Fruit fly (Drosophila melanogaster) whole organism, pupa: ENCODE results near the gene CG13989.

ENCODE experiments used
- CG10348 ChIP-seq: fragments of 200-800 bp; sonication (Bioruptor generic); IDR thresholded peaks from 2 replicates; pipeline ENCODE4 v1.3.6; 2022; ENCODE audit warnings: missing biosample characterization, missing genetic modification characterization
- CG12605 ChIP-seq: fragments of 200-800 bp; sonication (Bioruptor generic); IDR thresholded peaks from 2 replicates; pipeline ENCODE4 v1.3.6; 2022; ENCODE audit warnings: missing biosample characterization, missing genetic modification characterization
- CG13204 ChIP-seq: fragments of 200-800 bp; sonication (Bioruptor generic); optimal IDR thresholded peaks from 2 replicates; lab custom pipeline; 2018; ENCODE audit warnings: missing biosample characterization, mild to moderate bottlenecking, missing genetic modification characterization, moderate library complexity
- CG14655 ChIP-seq: fragments of 200-800 bp; sonication (Bioruptor generic); optimal IDR thresholded peaks from 3 replicates; lab custom pipeline; 2017; ENCODE audit warnings: mild to moderate bottlenecking, missing biosample characterization, missing genetic modification reagents, missing genetic modification characterization
- CG15710 ChIP-seq: fragments of 200-800 bp; sonication (Bioruptor generic); optimal IDR thresholded peaks from 2 replicates; lab custom pipeline; 2018; ENCODE audit warnings: missing biosample characterization, mild to moderate bottlenecking, missing genetic modification characterization, moderate library complexity
- CG17806 ChIP-seq: fragments of 200-800 bp; sonication (Bioruptor generic); optimal IDR thresholded peaks from 2 replicates; lab custom pipeline; 2018; ENCODE audit warnings: missing biosample characterization, mild to moderate bottlenecking, missing genetic modification characterization, moderate library complexity
- CG32121 ChIP-seq: fragments of 200-800 bp; sonication (Bioruptor generic); IDR thresholded peaks from 2 replicates; pipeline ENCODE4 v1.3.6; 2022; ENCODE audit warnings: missing biosample characterization, missing genetic modification characterization
- CG34367 ChIP-seq: fragments of 200-800 bp; sonication (Bioruptor generic); optimal IDR thresholded peaks from 2 replicates; lab custom pipeline; 2018; ENCODE audit warnings: missing biosample characterization, mild to moderate bottlenecking, missing genetic modification characterization
- CG4496 ChIP-seq: fragments of 200-800 bp; sonication (Bioruptor generic); IDR thresholded peaks from 3 replicates; pipeline ENCODE4 v1.3.6; 2022; ENCODE audit warnings: missing biosample characterization, missing genetic modification characterization
- CG8159 ChIP-seq: fragments of 200-800 bp; sonication (Bioruptor generic); optimal IDR thresholded peaks from 3 replicates; lab custom pipeline; 2018; ENCODE audit warnings: missing biosample characterization, mild to moderate bottlenecking, missing genetic modification characterization, moderate library complexity
- CG8301 ChIP-seq: fragments of 200-800 bp; sonication (Bioruptor generic); optimal IDR thresholded peaks from 2 replicates; lab custom pipeline; 2018; ENCODE audit warnings: missing biosample characterization, mild to moderate bottlenecking, missing genetic modification characterization
- CG9948 ChIP-seq: fragments of 200-800 bp; sonication (Bioruptor generic); optimal IDR thresholded peaks from 2 replicates; lab custom pipeline; 2018; ENCODE audit warnings: missing biosample characterization, mild to moderate bottlenecking, missing genetic modification characterization, moderate library complexity
- D1 ChIP-seq: fragments of 200-800 bp; sonication (Bioruptor generic); optimal IDR thresholded peaks from 2 replicates; lab custom pipeline; 2018; ENCODE audit warnings: missing biosample characterization, mild to moderate bottlenecking, missing genetic modification characterization, moderate library complexity
- EcR ChIP-seq: fragments of 200-800 bp; sonication (Bioruptor generic); optimal IDR thresholded peaks from 3 replicates; lab custom pipeline; 2019; ENCODE audit warnings: missing biosample characterization, missing genetic modification characterization, mild to moderate bottlenecking, moderate library complexity, missing genetic modification reagents
- Ets98B ChIP-seq: fragments of 200-800 bp; sonication (Bioruptor generic); IDR thresholded peaks from 2 replicates; pipeline ENCODE4 v1.3.6; 2022; ENCODE audit warnings: missing biosample characterization, missing genetic modification characterization
- Pif1A ChIP-seq: fragments of 200-800 bp; sonication (Bioruptor generic); optimal IDR thresholded peaks from 3 replicates; lab custom pipeline; 2016; ENCODE audit warnings: missing biosample characterization, missing genetic modification characterization
- Pif1B ChIP-seq: fragments of 200-800 bp; sonication (Bioruptor generic); optimal IDR thresholded peaks from 3 replicates; lab custom pipeline; 2016; ENCODE audit warnings: missing biosample characterization, missing genetic modification characterization
- Snoo ChIP-seq: fragments of 200-800 bp; sonication (Bioruptor generic); optimal IDR thresholded peaks from 3 replicates; lab custom pipeline; 2017; ENCODE audit warnings: missing biosample characterization, mild to moderate bottlenecking, missing genetic modification characterization, inconsistent platforms
- fd96Ca ChIP-seq: fragments of 200-800 bp; sonication (Bioruptor generic); IDR thresholded peaks from 3 replicates; pipeline ENCODE4 v1.3.6; 2022; ENCODE audit warnings: missing biosample characterization, missing genetic modification characterization
- gl ChIP-seq: fragments of 200-800 bp; sonication (Bioruptor generic); optimal IDR thresholded peaks from 2 replicates; lab custom pipeline; 2018; ENCODE audit warnings: missing biosample characterization, mild to moderate bottlenecking, missing genetic modification characterization
- rn ChIP-seq: fragments of 200-800 bp; sonication (Bioruptor generic); IDR thresholded peaks from 2 replicates; pipeline ENCODE4 v1.3.6; 2022; ENCODE audit warnings: missing biosample characterization, missing genetic modification characterization

CG13989 gene

dm6 chr2L:6160100-6160499, at the start of gene CG13989:
TSS of gene CG13989 (plus strand) at chr2L:6160400.
- TF ChIP-seq fd96Ca (no peak), rn (GFP tag; lab: Robert Waterston, UW) (no peak), CG12605 (GFP tag; lab: Robert Waterston, UW) (no peak), CG8301 (tag; lab: Kevin White, UChicago) (no peak), D1 (tag; lab: Kevin White, UChicago) (no peak), CG13204 (GFP tag; lab: Kevin White, UChicago) (no peak), Pif1B (GFP tag; lab: Kevin White, UChicago) (no peak), Snoo (tag; lab: Kevin White, UChicago) (no peak), CG9948 (tag; lab: Kevin White, UChicago) (no peak), CG10348 (no peak), CG4496 (GFP tag; lab: Robert Waterston, UW) (no peak), Pif1A (GFP tag; lab: Kevin White, UChicago) (no peak), Ets98B (GFP tag; lab: Robert Waterston, UW) (no peak), gl (tag; lab: Kevin White, UChicago) (no peak), CG8159 (tag; lab: Kevin White, UChicago) (no peak), CG34367 (tag; lab: Kevin White, UChicago) (no peak)
- TF ChIP-seq, all 21 proteins: peak for 0

dm6 chr2L:6110781-6111180, 49.4 kb upstream of the CG13989 start:
- no peak for TF ChIP-seq CG15710 (tag; lab: Kevin White, UChicago)
- no peak for TF ChIP-seq rn (GFP tag; lab: Robert Waterston, UW)
- no peak for TF ChIP-seq Snoo (tag; lab: Kevin White, UChicago)
- no peak for TF ChIP-seq CG4496 (GFP tag; lab: Robert Waterston, UW)
- TF ChIP-seq CG17806 (tag; lab: Kevin White, UChicago) = no peak
- TF ChIP-seq Ets98B (GFP tag; lab: Robert Waterston, UW) = no peak
- no peak for TF ChIP-seq CG13204 (GFP tag; lab: Kevin White, UChicago)
- no peak for TF ChIP-seq D1 (tag; lab: Kevin White, UChicago)
- TF ChIP-seq CG8301 (tag; lab: Kevin White, UChicago) = no peak
- no peak for TF ChIP-seq CG34367 (tag; lab: Kevin White, UChicago)
- TF ChIP-seq Pif1B (GFP tag; lab: Kevin White, UChicago) = no peak
- TF ChIP-seq Pif1A (GFP tag; lab: Kevin White, UChicago) = no peak
- no peak for TF ChIP-seq EcR
- TF ChIP-seq CG9948 (tag; lab: Kevin White, UChicago) = no peak
- no peak for TF ChIP-seq fd96Ca
- no peak for TF ChIP-seq CG12605 (GFP tag; lab: Robert Waterston, UW)
- no peak for TF ChIP-seq CG14655 (GFP tag; lab: Kevin White, UChicago)
- TF ChIP-seq CG8159 (tag; lab: Kevin White, UChicago) = no peak
- TF ChIP-seq CG10348 = no peak
- TF ChIP-seq gl (tag; lab: Kevin White, UChicago) = no peak

- TF ChIP-seq CG12605 (GFP tag; lab: Robert Waterston, UW) (no peak), EcR (no peak), CG17806 (tag; lab: Kevin White, UChicago) (no peak), CG10348 (no peak), gl (tag; lab: Kevin White, UChicago) (no peak), Pif1A (GFP tag; lab: Kevin White, UChicago) (no peak), D1 (tag; lab: Kevin White, UChicago) (no peak), CG34367 (tag; lab: Kevin White, UChicago) (no peak), fd96Ca (no peak), CG14655 (GFP tag; lab: Kevin White, UChicago) (no peak), CG8159 (tag; lab: Kevin White, UChicago) (no peak), Ets98B (GFP tag; lab: Robert Waterston, UW) (no peak), CG8301 (tag; lab: Kevin White, UChicago) (no peak), CG9948 (tag; lab: Kevin White, UChicago) (no peak), CG32121 (GFP tag; lab: Robert Waterston, UW) (no peak), Pif1B (GFP tag; lab: Kevin White, UChicago) (no peak), CG15710 (tag; lab: Kevin White, UChicago) (no peak)
Measured at dm6 chr2L:6118212-6118611, 42.0 kb upstream of the CG13989 start, which contains the start of gene CG31642. TSS of gene CG31642 (plus strand) at chr2L:6118512.

- TF ChIP-seq EcR (no peak), Ets98B (GFP tag; lab: Robert Waterston, UW) (no peak; the same call in 1 of the 2 replicates), CG4496 (GFP tag; lab: Robert Waterston, UW) (peak; percentile 79), D1 (tag; lab: Kevin White, UChicago) (peak; percentile 82), CG8301 (tag; lab: Kevin White, UChicago) (no peak), Pif1A (GFP tag; lab: Kevin White, UChicago) (no peak), gl (tag; lab: Kevin White, UChicago) (no peak), CG10348 (no peak), fd96Ca (no peak), Pif1B (GFP tag; lab: Kevin White, UChicago) (no peak), CG15710 (tag; lab: Kevin White, UChicago) (peak; percentile 54), Snoo (tag; lab: Kevin White, UChicago) (no peak), CG8159 (tag; lab: Kevin White, UChicago) (peak; percentile 59), CG9948 (tag; lab: Kevin White, UChicago) (peak; percentile 45), CG12605 (GFP tag; lab: Robert Waterston, UW) (no peak), CG32121 (GFP tag; lab: Robert Waterston, UW) (peak; percentile 38; the same call in 1 of the 2 replicates), CG17806 (tag; lab: Kevin White, UChicago) (peak; percentile 60), CG14655 (GFP tag; lab: Kevin White, UChicago) (no peak), rn (GFP tag; lab: Robert Waterston, UW) (no peak), CG34367 (tag; lab: Kevin White, UChicago) (peak; percentile 41), CG13204 (GFP tag; lab: Kevin White, UChicago) (no peak)
- TF ChIP-seq, all 21 proteins: peak for 8
Measured at dm6 chr2L:6124815-6125214, 35.4 kb upstream of the CG13989 start, which contains the start of gene Arpc4. TSS of gene Arpc4 (plus strand) at chr2L:6125132.

dm6 chr2L:6127478-6127877, 32.7 kb upstream of the CG13989 start, which contains the start of gene WDR79:
TSS of gene WDR79 (minus strand) at chr2L:6127775.
- TF ChIP-seq Ets98B (GFP tag; lab: Robert Waterston, UW) (no peak), CG17806 (tag; lab: Kevin White, UChicago) (no peak), gl (tag; lab: Kevin White, UChicago) (no peak), Snoo (tag; lab: Kevin White, UChicago) (no peak), fd96Ca (no peak), CG34367 (tag; lab: Kevin White, UChicago) (no peak), Pif1B (GFP tag; lab: Kevin White, UChicago) (no peak), Pif1A (GFP tag; lab: Kevin White, UChicago) (no peak), CG15710 (tag; lab: Kevin White, UChicago) (no peak), CG8301 (tag; lab: Kevin White, UChicago) (no peak), rn (GFP tag; lab: Robert Waterston, UW) (no peak), D1 (tag; lab: Kevin White, UChicago) (no peak), CG12605 (GFP tag; lab: Robert Waterston, UW) (no peak), CG8159 (tag; lab: Kevin White, UChicago) (no peak)
